Fruit fly (Drosophila melanogaster) whole organism, embryonic: Measurements from ENCODE around the gene CG10700.

ENCODE experiments used
- CG12299 ChIP-seq: fragments of 200-800 bp; sonication (Bioruptor generic); optimal IDR thresholded peaks from 2 replicates; lab custom pipeline; 2018; ENCODE audit warnings: missing biosample characterization, mild to moderate bottlenecking, missing genetic modification characterization
- CG12391 ChIP-seq: fragments of 200-800 bp; sonication (Bioruptor generic); optimal IDR thresholded peaks from 3 replicates; lab custom pipeline; 2018; ENCODE audit warnings: missing biosample characterization, mild to moderate bottlenecking, missing genetic modification characterization, moderate library complexity
- CG13624 ChIP-seq: fragments of 200-800 bp; sonication (Bioruptor generic); optimal IDR thresholded peaks from 2 replicates; lab custom pipeline; 2016; ENCODE audit warnings: missing biosample characterization, missing genetic modification characterization
- CG14441 ChIP-seq: fragments of 200-800 bp; sonication (Bioruptor generic); IDR thresholded peaks from 2 replicates; pipeline ENCODE4 v1.3.6; 2022; ENCODE audit warnings: missing biosample characterization, missing genetic modification characterization
- CG15073 ChIP-seq: fragments of 200-800 bp; sonication (Bioruptor generic); optimal IDR thresholded peaks from 2 replicates; lab custom pipeline; 2016; ENCODE audit warnings: missing biosample characterization, missing genetic modification characterization
- CG15601 ChIP-seq: fragments of 200-800 bp; sonication (Bioruptor generic); optimal IDR thresholded peaks from 3 replicates; lab custom pipeline; 2019; ENCODE audit warnings: missing biosample characterization, mild to moderate bottlenecking, missing genetic modification characterization, moderate library complexity
- CG1647 ChIP-seq: fragments of 200-800 bp; sonication (Bioruptor generic); optimal IDR thresholded peaks from 3 replicates; lab custom pipeline; 2016; ENCODE audit warnings: missing biosample characterization, missing genetic modification characterization
- CG16813 ChIP-seq: fragments of 200-800 bp; sonication (Bioruptor generic); IDR thresholded peaks from 3 replicates; pipeline ENCODE4 v1.3.6; 2022; ENCODE audit warnings: missing biosample characterization, missing genetic modification characterization; ENCODE audit not compliant: partially characterized antibody
- CG16863 ChIP-seq: fragments of 200-800 bp; sonication (Bioruptor generic); optimal IDR thresholded peaks from 3 replicates; lab custom pipeline; 2016; ENCODE audit warnings: missing biosample characterization, missing genetic modification characterization
- CG1792 ChIP-seq: fragments of 200-800 bp; sonication (Bioruptor generic); optimal IDR thresholded peaks from 2 replicates; lab custom pipeline; 2016; ENCODE audit warnings: missing biosample characterization, missing genetic modification characterization
- CG3838 ChIP-seq: fragments of 200-800 bp; sonication (Bioruptor generic); optimal IDR thresholded peaks from 3 replicates; lab custom pipeline; 2016; ENCODE audit warnings: missing biosample characterization, missing genetic modification characterization
- CG3847 ChIP-seq: fragments of 200-800 bp; sonication (Bioruptor generic); IDR thresholded peaks from 2 replicates; pipeline ENCODE4 v1.3.6; 2022; ENCODE audit warnings: missing biosample characterization, missing genetic modification characterization
- CG5180 ChIP-seq: fragments of 200-800 bp; sonication (Bioruptor generic); optimal IDR thresholded peaks from 3 replicates; lab custom pipeline; 2017; ENCODE audit warnings: missing biosample characterization, missing genetic modification characterization, mild to moderate bottlenecking, moderate library complexity, missing genetic modification reagents
- CG6272 ChIP-seq: fragments of 200-800 bp; sonication (Bioruptor generic); IDR thresholded peaks from 2 replicates; pipeline ENCODE4 v1.3.6; 2022; ENCODE audit warnings: missing biosample characterization, missing genetic modification characterization
- CG7271 ChIP-seq: fragments of 200-800 bp; sonication (Bioruptor generic); optimal IDR thresholded peaks from 2 replicates; lab custom pipeline; 2018; ENCODE audit warnings: missing biosample characterization, mild to moderate bottlenecking, missing genetic modification characterization, moderate library complexity
- CG7745 ChIP-seq: fragments of 200-800 bp; sonication (Bioruptor generic); optimal IDR thresholded peaks from 2 replicates; lab custom pipeline; 2018; ENCODE audit warnings: missing biosample characterization, mild to moderate bottlenecking, missing genetic modification characterization, moderate library complexity
- CG8944 ChIP-seq: fragments of 200-800 bp; sonication (Bioruptor generic); optimal IDR thresholded peaks from 3 replicates; lab custom pipeline; 2016; ENCODE audit warnings: missing biosample characterization, missing genetic modification characterization
- Camta ChIP-seq: fragments of 200-800 bp; sonication (Bioruptor generic); optimal IDR thresholded peaks from 2 replicates; lab custom pipeline; 2016; ENCODE audit warnings: missing biosample characterization, missing genetic modification characterization
- CoRest ChIP-seq: fragments of 200-800 bp; sonication (Bioruptor generic); optimal IDR thresholded peaks from 3 replicates; lab custom pipeline; 2018; ENCODE audit warnings: missing biosample characterization, mild to moderate bottlenecking, missing genetic modification characterization, moderate library complexity
- D19A ChIP-seq: fragments of 200-800 bp; optimal IDR thresholded peaks from 3 replicates; lab custom pipeline; 2019; ENCODE audit warnings: missing biosample characterization, mild to moderate bottlenecking, missing genetic modification characterization, moderate library complexity
- Dfd ChIP-seq, 2 experiments: fragments of >200 bp; optimal IDR thresholded peaks; 2 replicates each; lab custom pipeline; 2017; ENCODE audit warnings: missing biosample characterization in 2 of 2, missing genetic modification characterization in 2 of 2
- E2f2 ChIP-seq: fragments of 200-800 bp; sonication (Bioruptor generic); IDR thresholded peaks from 2 replicates; pipeline ENCODE4 v1.3.6; 2022; ENCODE audit warnings: missing biosample characterization, missing genetic modification characterization
- Ets97D ChIP-seq: fragments of 200-800 bp; sonication (Bioruptor generic); optimal IDR thresholded peaks from 3 replicates; lab custom pipeline; 2016; ENCODE audit warnings: missing biosample characterization, missing genetic modification characterization
- HmgD ChIP-seq: fragments of 200-800 bp; sonication (Bioruptor generic); optimal IDR thresholded peaks from 3 replicates; lab custom pipeline; 2016; ENCODE audit warnings: missing biosample characterization, missing genetic modification characterization
- Hsf ChIP-seq: fragments of 200-800 bp; sonication (Bioruptor generic); optimal IDR thresholded peaks from 3 replicates; lab custom pipeline; 2016; ENCODE audit warnings: missing biosample characterization, missing genetic modification characterization
- Mes4 ChIP-seq: fragments of 200-800 bp; sonication (Bioruptor generic); optimal IDR thresholded peaks from 2 replicates; lab custom pipeline; 2016; ENCODE audit warnings: missing biosample characterization, missing genetic modification characterization
- Mrtf ChIP-seq: fragments of 200-800 bp; sonication (Bioruptor generic); IDR thresholded peaks from 3 replicates; pipeline ENCODE4 v1.3.6; 2022; ENCODE audit warnings: missing biosample characterization, missing genetic modification characterization
- NC2α ChIP-seq: fragments of 200-800 bp; sonication (Bioruptor generic); optimal IDR thresholded peaks from 2 replicates; lab custom pipeline; 2016; ENCODE audit warnings: missing biosample characterization, missing genetic modification characterization
- Rfx ChIP-seq: fragments of 200-800 bp; sonication (Bioruptor generic); IDR thresholded peaks from 2 replicates; pipeline ENCODE4 v1.3.6; 2022; ENCODE audit warnings: missing biosample characterization, missing genetic modification characterization
- Rx ChIP-seq: fragments of 200-800 bp; sonication (Bioruptor generic); IDR thresholded peaks from 2 replicates; pipeline ENCODE4 v1.3.6; 2022; ENCODE audit warnings: missing biosample characterization, missing genetic modification characterization
- ab ChIP-seq: fragments of 200-800 bp; sonication (Bioruptor generic); optimal IDR thresholded peaks from 2 replicates; lab custom pipeline; 2016; ENCODE audit warnings: missing biosample characterization, missing genetic modification characterization
- ara ChIP-seq: fragments of 200-800 bp; sonication (Bioruptor generic); IDR thresholded peaks from 2 replicates; pipeline ENCODE4 v1.3.6; 2022; ENCODE audit warnings: missing biosample characterization, missing genetic modification characterization
- chn ChIP-seq: fragments of 200-800 bp; sonication (Bioruptor generic); optimal IDR thresholded peaks from 2 replicates; lab custom pipeline; 2016; ENCODE audit warnings: missing biosample characterization, missing genetic modification characterization
- croc ChIP-seq: fragments of 200-800 bp; sonication (Bioruptor generic); conservative IDR thresholded peaks from 3 replicates; pipeline ENCODE4 v1.3.6; 2022; ENCODE audit warnings: missing biosample characterization, missing genetic modification characterization
- dmrt11E ChIP-seq: fragments of 200-800 bp; sonication (Bioruptor generic); optimal IDR thresholded peaks from 3 replicates; lab custom pipeline; 2018; ENCODE audit warnings: missing biosample characterization, mild to moderate bottlenecking, missing genetic modification characterization, moderate library complexity
- dpn ChIP-seq, 2 experiments: fragments of 200-800 bp; sonication (Bioruptor generic); optimal IDR thresholded peaks; 3 replicates each; lab custom pipeline; 2016; ENCODE audit warnings: missing biosample characterization in 2 of 2, missing genetic modification characterization in 2 of 2
- esg ChIP-seq: fragments of 200-800 bp; sonication (Bioruptor generic); conservative IDR thresholded peaks from 2 replicates; pipeline ENCODE4 v1.3.6; 2022; ENCODE audit warnings: missing biosample characterization, missing genetic modification characterization
- exex ChIP-seq: fragments of 200-800 bp; sonication (Bioruptor generic); optimal IDR thresholded peaks from 4 replicates; lab custom pipeline; 2018; ENCODE audit warnings: missing biosample characterization, mild to moderate bottlenecking, missing genetic modification characterization, moderate library complexity
- gcm ChIP-seq: fragments of 200-800 bp; sonication (Bioruptor generic); optimal IDR thresholded peaks from 2 replicates; lab custom pipeline; 2019; ENCODE audit warnings: missing biosample characterization, mild to moderate bottlenecking, missing genetic modification characterization, moderate library complexity
- gem ChIP-seq: fragments of 200-800 bp; sonication (Bioruptor generic); optimal IDR thresholded peaks from 2 replicates; lab custom pipeline; 2019; ENCODE audit warnings: missing biosample characterization, mild to moderate bottlenecking, missing genetic modification characterization, moderate library complexity
- ind ChIP-seq: fragments of 200-800 bp; sonication (Bioruptor generic); optimal IDR thresholded peaks from 3 replicates; lab custom pipeline; 2016; ENCODE audit warnings: missing biosample characterization, missing genetic modification characterization
- jing ChIP-seq: fragments of 200-800 bp; sonication (Bioruptor generic); optimal IDR thresholded peaks from 2 replicates; lab custom pipeline; 2018; ENCODE audit warnings: missing biosample characterization, mild to moderate bottlenecking, missing genetic modification characterization
- klu ChIP-seq: fragments of 200-800 bp; sonication (Bioruptor generic); IDR thresholded peaks from 2 replicates; pipeline ENCODE4 v1.3.6; 2022; ENCODE audit warnings: missing biosample characterization, missing genetic modification characterization
- lab ChIP-seq: fragments of 200-800 bp; sonication (Bioruptor generic); optimal IDR thresholded peaks from 3 replicates; lab custom pipeline; 2017; ENCODE audit warnings: missing biosample characterization, missing genetic modification characterization, mild to moderate bottlenecking, moderate library complexity, missing genetic modification reagents
- lbe ChIP-seq: fragments of 200-800 bp; sonication (Bioruptor generic); optimal IDR thresholded peaks from 2 replicates; lab custom pipeline; 2016; ENCODE audit warnings: missing biosample characterization, mild to moderate bottlenecking, missing genetic modification characterization
- lilli ChIP-seq: fragments of 200-800 bp; sonication (Bioruptor generic); optimal IDR thresholded peaks from 3 replicates; lab custom pipeline; 2016; ENCODE audit warnings: missing biosample characterization, missing genetic modification characterization
- luna ChIP-seq: fragments of 200-800 bp; sonication (Bioruptor generic); optimal IDR thresholded peaks from 2 replicates; lab custom pipeline; 2016; ENCODE audit warnings: missing biosample characterization, missing genetic modification characterization
- pb ChIP-seq: fragments of 200-800 bp; sonication (Bioruptor generic); optimal IDR thresholded peaks from 3 replicates; lab custom pipeline; 2016; ENCODE audit warnings: missing biosample characterization, missing genetic modification characterization
- ro ChIP-seq: fragments of 200-800 bp; sonication (Bioruptor generic); IDR thresholded peaks from 2 replicates; pipeline ENCODE4 v1.3.6; 2022; ENCODE audit warnings: missing biosample characterization, missing genetic modification characterization
- scrt ChIP-seq: fragments of 200-800 bp; sonication (Bioruptor generic); optimal IDR thresholded peaks from 2 replicates; lab custom pipeline; 2018; ENCODE audit warnings: missing biosample characterization, mild to moderate bottlenecking, missing genetic modification characterization, moderate library complexity
- slbo ChIP-seq: fragments of 200-800 bp; sonication (Bioruptor generic); IDR thresholded peaks from 2 replicates; pipeline ENCODE4 v1.3.6; 2022; ENCODE audit warnings: missing biosample characterization, missing genetic modification characterization
- twi ChIP-seq: fragments of 200-800 bp; optimal IDR thresholded peaks from 2 replicates; lab custom pipeline; 2019; ENCODE audit warnings: missing biosample characterization, mild to moderate bottlenecking, missing genetic modification characterization, moderate library complexity

CG10700 gene

DNA sequence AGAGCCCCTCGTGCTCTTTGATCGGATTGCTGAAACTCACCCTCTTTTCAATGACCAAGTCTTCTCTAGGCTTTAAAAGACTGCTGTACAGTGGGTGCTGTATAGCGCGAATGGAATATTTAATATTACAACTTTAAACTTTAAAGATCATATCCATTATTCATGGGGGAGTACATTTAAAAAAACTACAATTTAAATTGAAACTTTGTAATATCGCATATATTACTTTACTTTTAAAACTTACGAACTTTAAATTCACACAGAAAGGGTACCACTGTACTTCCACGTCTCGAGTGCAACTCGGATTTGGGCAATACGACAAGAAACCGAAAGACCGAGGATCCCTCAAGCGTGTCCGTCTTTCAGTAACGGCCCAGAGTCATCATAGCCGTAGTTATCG, 19.9 kb downstream of the CG10700 start, which contains the start of gene Phlpp:
Phlpp (plus strand) TSS at position 214 of the 400 bp plus-strand sequence.
- 0 out of 2 replicates have a peak, but pooled peaks have one; percentile 26 for TF ChIP-seq CG3847 (GFP tag; lab: Robert Waterston, UW)
- no peak for TF ChIP-seq CG15073 (GFP tag; lab: Kevin White, UChicago)
- TF ChIP-seq CG8944: no peak
- no peak for TF ChIP-seq CG13624 (GFP tag; lab: Kevin White, UChicago)
- no peak for TF ChIP-seq ro (GFP tag; lab: Robert Waterston, UW)
- no peak for TF ChIP-seq CG5180
- peak; percentile 11 for TF ChIP-seq Hsf (GFP tag; lab: Kevin White, UChicago)
- TF ChIP-seq CG3838 (GFP tag; lab: Kevin White, UChicago): no peak
- TF ChIP-seq chn: no peak
- TF ChIP-seq Ets97D: no peak
- no peak for TF ChIP-seq slbo (GFP tag; lab: Robert Waterston, UW)
- TF ChIP-seq CG15601 (tag; lab: Kevin White, UChicago): no peak
- peak; percentile 59 for TF ChIP-seq Rx (GFP tag; lab: Robert Waterston, UW)
- TF ChIP-seq Camta (GFP tag; lab: Kevin White, UChicago): peak; percentile 42
- TF ChIP-seq Mes4 (GFP tag; lab: Kevin White, UChicago): no peak
- TF ChIP-seq ara (GFP tag; lab: Robert Waterston, UW): peak; percentile 75; the same call in 1 of the 2 replicates
- no peak for TF ChIP-seq Mrtf
- TF ChIP-seq ind (GFP tag; lab: Kevin White, UChicago): peak; percentile 57
- peak; percentile 41 for TF ChIP-seq CG12391 (tag; lab: Kevin White, UChicago)
- TF ChIP-seq Dfd (GFP tag; optimal IDR thresholded peaks at IDR 0.05; lab: Kevin White, UChicago): no peak
- TF ChIP-seq gem (tag; lab: Kevin White, UChicago): no peak
- no peak for TF ChIP-seq exex (tag; lab: Kevin White, UChicago)
- TF ChIP-seq pb: no peak
- no peak for TF ChIP-seq D19A (tag; lab: Kevin White, UChicago)
- no peak for TF ChIP-seq klu (GFP tag; lab: Robert Waterston, UW)
- TF ChIP-seq dmrt11E (tag; lab: Kevin White, UChicago): peak; percentile 59
- TF ChIP-seq luna: no peak
- peak; percentile 8 for TF ChIP-seq gcm
- TF ChIP-seq CoRest (tag; lab: Kevin White, UChicago): peak; percentile 47
- TF ChIP-seq lab (GFP tag; lab: Kevin White, UChicago): no peak
- peak; percentile 10 for TF ChIP-seq CG16863
- no peak for TF ChIP-seq scrt (GFP tag; lab: Kevin White, UChicago)
- TF ChIP-seq E2f2: peak; percentile 24; the same call in 1 of the 2 replicates
- TF ChIP-seq lilli (GFP tag; lab: Kevin White, UChicago): peak; percentile 55
- peak; percentile 59 for TF ChIP-seq croc (GFP tag; lab: Robert Waterston, UW)
- 0 out of 2 replicates have a peak, but pooled peaks have one; percentile 27 for TF ChIP-seq Rfx (GFP tag; lab: Robert Waterston, UW)
- no peak for TF ChIP-seq jing (GFP tag; lab: Kevin White, UChicago)
- no peak for TF ChIP-seq CG1647 (GFP tag; lab: Kevin White, UChicago)
- peak; percentile 24 for TF ChIP-seq NC2α
- no peak for TF ChIP-seq lbe (GFP tag; lab: Kevin White, UChicago)
- TF ChIP-seq CG16813: no peak
- no peak for TF ChIP-seq CG7271 (tag; lab: Kevin White, UChicago)
- TF ChIP-seq twi (tag; lab: Kevin White, UChicago): no peak
- no peak for TF ChIP-seq CG1792 (GFP tag; lab: Kevin White, UChicago)
- TF ChIP-seq CG12299 (tag; lab: Kevin White, UChicago): no peak
- peak; percentile 2 to 5 for TF ChIP-seq dpn (GFP tag; optimal IDR thresholded peaks at IDR 0.05; lab: Kevin White, UChicago)
- no peak for TF ChIP-seq CG7745 (tag; lab: Kevin White, UChicago)
- no peak for TF ChIP-seq ab
- TF ChIP-seq CG14441 (GFP tag; lab: Robert Waterston, UW): peak; percentile 74
- no peak for TF ChIP-seq HmgD
- TF ChIP-seq esg: peak; percentile 45
- TF ChIP-seq CG6272: peak; percentile 41; the same call in 1 of the 2 replicates
